Fruit fly (Drosophila melanogaster) Kc167 (cell line): Measurements from ENCODE around the gene Uro.

Source experiments
- h ChIP-seq: fragments of >200 bp; optimal IDR thresholded peaks from 3 replicates; lab custom pipeline; 2018; ENCODE audit warnings: missing external identifiers
- psq ChIP-seq: fragments of >200 bp; optimal IDR thresholded peaks from 2 replicates; lab custom pipeline; 2017; ENCODE audit warnings: missing external identifiers

DNA sequence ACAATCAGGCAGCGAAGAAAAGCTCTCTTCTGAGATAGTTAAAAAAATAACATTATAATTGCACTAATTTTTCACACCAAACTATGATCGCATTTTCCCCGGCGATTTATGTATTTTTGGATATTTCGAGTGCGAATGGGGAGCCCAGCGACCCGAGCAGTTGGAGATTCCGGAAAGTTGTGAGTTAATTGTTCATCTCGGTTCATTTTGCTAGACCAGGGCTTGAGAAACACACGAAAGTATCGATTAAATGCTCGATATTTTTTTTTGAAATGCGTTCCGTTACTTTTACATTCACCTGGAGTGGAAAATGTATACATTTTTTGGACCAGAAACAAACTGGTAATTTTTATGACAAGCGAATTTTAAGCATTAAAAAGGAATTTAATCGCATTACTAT is 30.6 kb downstream of the Uro start, which contains the start of gene Cdc14:
- TF ChIP-seq psq (lab: Kevin White, UChicago) (no peak), h (lab: Kevin White, UChicago) (no peak)
